Worm (Caenorhabditis elegans): ENCODE data around the gene sri-46.

- TF ChIP-seq ztf-25 (GFP tag; IDR thresholded peaks at IDR 0.05) (no peak), aptf-3 (GFP tag; IDR thresholded peaks at IDR 0.05) (no peak), unc-130 (GFP tag; optimal IDR thresholded peaks at IDR 0.05) (no peak), pha-4 (tag; optimal IDR thresholded peaks at IDR 0.05) (no peak), snpc-4 (GFP tag; optimal IDR thresholded peaks at IDR 0.05) (no peak), snpc-4 (tag; optimal IDR thresholded peaks at IDR 0.05) (no peak), atf-7 (tag; optimal IDR thresholded peaks at IDR 0.05) (no peak), unc-62 (GFP tag; optimal IDR thresholded peaks at IDR 0.05) (no peak), ceh-91 (GFP tag; IDR thresholded peaks at IDR 0.05) (no peak), fkh-3 (tag; optimal IDR thresholded peaks at IDR 0.05) (no peak), bed-1 (GFP tag; IDR thresholded peaks at IDR 0.05) (no peak), nfya-1 (tag; optimal IDR thresholded peaks at IDR 0.05; ENCODE audit: borderline replicate concordance, insufficient read depth) (no peak)
Measured at ce11 chrII:661696-662095, 9.2 kb downstream of the sri-46 start, which contains the start of gene sri-45.
